Fruit fly (Drosophila melanogaster): Measurements from ENCODE around the gene CG6908.

The CG6908 gene

DNA sequence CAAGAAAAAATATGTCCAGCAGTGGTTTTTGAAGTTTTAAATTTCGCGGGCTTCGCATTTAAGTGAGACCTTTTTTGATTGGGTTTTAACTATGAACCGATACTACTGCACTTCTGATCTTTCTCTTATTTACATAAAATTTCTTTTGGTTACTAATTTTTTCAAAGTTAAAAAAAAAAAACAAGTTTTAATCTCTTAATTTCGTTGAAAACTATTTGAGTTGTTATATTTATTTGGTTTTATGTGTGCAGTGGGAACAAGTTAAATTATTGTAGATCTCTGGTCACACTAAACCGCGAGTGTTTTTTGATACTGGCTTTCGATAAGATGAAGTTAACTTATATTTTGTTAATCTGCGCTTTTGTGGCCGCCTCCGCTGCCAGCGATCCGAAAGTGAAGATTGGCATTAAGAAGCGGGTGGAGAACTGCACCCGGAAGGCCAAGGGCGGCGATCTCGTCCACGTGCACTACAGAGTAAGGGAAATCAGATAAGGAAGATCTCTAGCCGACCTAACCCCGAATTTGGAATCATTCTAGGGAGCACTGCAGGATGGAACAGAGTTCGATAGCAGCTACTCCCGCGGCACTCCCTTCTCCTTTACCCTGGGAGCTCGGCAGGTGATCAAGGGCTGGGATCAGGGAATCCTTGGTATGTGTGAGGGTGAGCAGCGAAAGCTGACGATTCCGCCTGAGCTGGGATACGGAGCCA, 15.7 kb downstream of the CG6908 start, which contains the start of gene CG14715 (continued):
- TF ChIP-seq sug (tag; optimal IDR thresholded peaks at IDR 0.05) (peak; percentile 19), ac (GFP tag; optimal IDR thresholded peaks at IDR 0.05) (no peak), TFAM (GFP tag; optimal IDR thresholded peaks at IDR 0.05) (no peak), Dek (tag; optimal IDR thresholded peaks at IDR 0.05) (peak; percentile 38), CG10959 (GFP tag; IDR thresholded peaks at IDR 0.05) (no peak), eyg (GFP tag; optimal IDR thresholded peaks at IDR 0.05) (no peak), Hand (GFP tag; optimal IDR thresholded peaks at IDR 0.05) (no peak), CG10366 (GFP tag; IDR thresholded peaks at IDR 0.05) (no peak), Mes4 (GFP tag; optimal IDR thresholded peaks at IDR 0.05) (peak; percentile 13), CG2116 (GFP tag; optimal IDR thresholded peaks at IDR 0.05) (peak; percentile 73), CG13624 (GFP tag; optimal IDR thresholded peaks at IDR 0.05) (peak; percentile 51), bcd (GFP tag; optimal IDR thresholded peaks at IDR 0.05) (peak; percentile 25), phol (tag; optimal IDR thresholded peaks at IDR 0.05) (peak; percentile 71), oc (tag; optimal IDR thresholded peaks at IDR 0.05) (no peak), Rx (GFP tag; IDR thresholded peaks at IDR 0.05) (0 out of 2 replicates have a peak, but pooled peaks have one; percentile 14), HLH3B (GFP tag; IDR thresholded peaks at IDR 0.05) (no peak), CkIIα-i1 (GFP tag; IDR thresholded peaks at IDR 0.05) (no peak), stwl (tag; optimal IDR thresholded peaks at IDR 0.05) (peak; percentile 69), dm (GFP tag; optimal IDR thresholded peaks at IDR 0.05) (peak; percentile 62), CG8944 (GFP tag; optimal IDR thresholded peaks at IDR 0.05) (peak; percentile 35), Lim3 (GFP tag; IDR thresholded peaks at IDR 0.05) (no peak), CG12769 (tag; optimal IDR thresholded peaks at IDR 0.05) (no peak), CG5245 (GFP tag; optimal IDR thresholded peaks at IDR 0.05) (no peak), ara (GFP tag; IDR thresholded peaks at IDR 0.05) (no peak), CG30431 (GFP tag; optimal IDR thresholded peaks at IDR 0.05) (no peak), CG10654 (GFP tag; optimal IDR thresholded peaks at IDR 0.05) (peak; percentile 26), CG7963 (GFP tag; IDR thresholded peaks at IDR 0.05; ENCODE audit: partially characterized antibody) (no peak), cad (GFP tag; optimal IDR thresholded peaks at IDR 0.05) (no peak), CG10147 (GFP tag; optimal IDR thresholded peaks at IDR 0.05) (no peak), CG1024 (GFP tag; IDR thresholded peaks at IDR 0.05) (no peak), trem (tag; optimal IDR thresholded peaks at IDR 0.05) (peak; percentile 65), CG13296 (GFP tag; optimal IDR thresholded peaks at IDR 0.05) (no peak), ham (GFP tag; IDR thresholded peaks at IDR 0.05) (no peak), CG8359 (GFP tag; optimal IDR thresholded peaks at IDR 0.05; ENCODE audit: borderline replicate concordance) (no peak), maf-S (GFP tag; optimal IDR thresholded peaks at IDR 0.05) (no peak), sisA (GFP tag; IDR thresholded peaks at IDR 0.05) (peak; percentile 49), aop (GFP tag; IDR thresholded peaks at IDR 0.05) (no peak)

DNA sequence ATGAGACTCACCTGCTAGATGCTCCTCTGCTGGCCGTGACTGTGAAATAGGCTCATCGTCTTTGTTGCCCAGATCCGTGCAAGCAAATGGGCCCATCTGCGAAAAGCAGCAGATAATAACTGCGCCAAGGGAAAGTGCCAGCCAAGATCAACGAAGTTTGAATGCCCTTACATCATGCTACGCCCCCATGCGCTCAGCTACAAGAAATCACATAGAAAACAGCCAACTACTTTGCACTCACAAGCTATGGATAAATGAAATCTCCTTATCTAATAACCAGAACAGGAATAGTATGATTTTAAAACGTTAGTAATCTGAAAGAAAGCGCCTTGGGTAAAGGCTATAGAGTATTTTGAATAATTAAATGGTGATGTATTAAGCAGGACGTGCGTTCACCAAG, 18.1 kb downstream of the CG6908 start:
- TF ChIP-seq Sin3A (optimal IDR thresholded peaks at IDR 0.05) (no peak), D19A (tag; optimal IDR thresholded peaks at IDR 0.05) (peak; percentile 79), slbo (GFP tag; IDR thresholded peaks at IDR 0.05) (0 out of 2 replicates have a peak, but pooled peaks have one; percentile 5), emc (GFP tag; optimal IDR thresholded peaks at IDR 0.05) (peak; percentile 5), Spps (tag; optimal IDR thresholded peaks at IDR 0.05) (no peak), run (tag; optimal IDR thresholded peaks at IDR 0.05) (no peak), unc-4 (GFP tag; IDR thresholded peaks at IDR 0.05; ENCODE audit: partially characterized antibody) (no peak), Ets65A (GFP tag) (peak; percentile 83), Abd-B (GFP tag; optimal IDR thresholded peaks at IDR 0.05) (no peak), NC2α (GFP tag; optimal IDR thresholded peaks at IDR 0.05) (no peak), Gug (GFP tag; IDR thresholded peaks at IDR 0.05) (no peak)
